Fruit fly (Drosophila melanogaster): ENCODE results near the gene CG10163.

Gene CG10163

dm6 chr3L:6262644-6263404, 4.3 kb upstream of the CG10163 start, which contains the start of gene Ldh (continued):
- TF ChIP-seq CG4730 (GFP tag; IDR thresholded peaks at IDR 0.05): peak; percentile 82
- peak; percentile 95 for TF ChIP-seq CG13296 (GFP tag; optimal IDR thresholded peaks at IDR 0.05)
- TF ChIP-seq CG11696 (GFP tag; IDR thresholded peaks at IDR 0.05): peak; percentile 80
- TF ChIP-seq sens (GFP tag): peak; percentile 99
- TF ChIP-seq CG8089 (GFP tag; optimal IDR thresholded peaks at IDR 0.05): peak; percentile 57
- TF ChIP-seq sens-2 (GFP tag; IDR thresholded peaks at IDR 0.05): peak; percentile 78
- peak; percentile 72; the same call in 1 of the 3 replicates for TF ChIP-seq CG2199 (GFP tag; IDR thresholded peaks at IDR 0.05)
- TF ChIP-seq BEAF-32 (GFP tag; optimal IDR thresholded peaks at IDR 0.05): peak; percentile 7
- TF ChIP-seq CG14965 (GFP tag; optimal IDR thresholded peaks at IDR 0.05; ENCODE audit: borderline replicate concordance): no peak
- TF ChIP-seq CG9932 (GFP tag; IDR thresholded peaks at IDR 0.05): peak; percentile 90
- TF ChIP-seq CG17802 (tag; optimal IDR thresholded peaks at IDR 0.05): peak; percentile 72
- no peak for TF ChIP-seq en (GFP tag; optimal IDR thresholded peaks at IDR 0.05)
- TF ChIP-seq cwo (GFP tag; optimal IDR thresholded peaks at IDR 0.05): peak; percentile 88
- TF ChIP-seq hth (optimal IDR thresholded peaks at IDR 0.05): no peak
- TF ChIP-seq CG14014 (GFP tag; IDR thresholded peaks at IDR 0.05): peak; percentile 83
- peak; percentile 78 for TF ChIP-seq CG7987 (GFP tag; optimal IDR thresholded peaks at IDR 0.05)
- peak; percentile 55; the same call in 1 of the 3 replicates for TF ChIP-seq CG6175 (GFP tag; IDR thresholded peaks at IDR 0.05)
- peak; percentile 89 for TF ChIP-seq CG12071 (GFP tag; optimal IDR thresholded peaks at IDR 0.05)
- TF ChIP-seq Ssrp (tag; optimal IDR thresholded peaks at IDR 0.05): peak; percentile 97
- peak; percentile 99 for TF ChIP-seq CG8924 (tag; optimal IDR thresholded peaks at IDR 0.05)
- 0 out of 2 replicates have a peak, but pooled peaks have one; percentile 10 for TF ChIP-seq CG16779 (GFP tag; IDR thresholded peaks at IDR 0.05)
- peak; percentile 74 for TF ChIP-seq CG1024 (GFP tag; IDR thresholded peaks at IDR 0.05)
- TF ChIP-seq Side (GFP tag; optimal IDR thresholded peaks at IDR 0.05): peak; percentile 48
- no peak for TF ChIP-seq amos (GFP tag; IDR thresholded peaks at IDR 0.05; ENCODE audit: partially characterized antibody)
- TF ChIP-seq CG10462 (GFP tag; optimal IDR thresholded peaks at IDR 0.05): peak; percentile 91
- peak; percentile 94 for TF ChIP-seq odd (GFP tag; optimal IDR thresholded peaks at IDR 0.05)
- no peak for TF ChIP-seq CG7963 (GFP tag; IDR thresholded peaks at IDR 0.05; ENCODE audit: partially characterized antibody)
- TF ChIP-seq CG18599 (GFP tag; optimal IDR thresholded peaks at IDR 0.05): peak; percentile 98
- peak; percentile 75 for TF ChIP-seq stwl (tag; optimal IDR thresholded peaks at IDR 0.05)
- no peak for TF ChIP-seq bbx (GFP tag; IDR thresholded peaks at IDR 0.05; ENCODE audit: partially characterized antibody)
- TF ChIP-seq Dek (tag; optimal IDR thresholded peaks at IDR 0.05): peak; percentile 95
- no peak for TF ChIP-seq lov (optimal IDR thresholded peaks at IDR 0.05)
- peak; percentile 84 for TF ChIP-seq lov (GFP tag; IDR thresholded peaks at IDR 0.05)
- no peak for TF ChIP-seq chinmo (GFP tag; IDR thresholded peaks at IDR 0.05; ENCODE audit: partially characterized antibody)
- peak; percentile 81 for TF ChIP-seq Nf-YA (GFP tag; IDR thresholded peaks at IDR 0.05)
- peak; percentile 98 for TF ChIP-seq CG7556 (GFP tag; optimal IDR thresholded peaks at IDR 0.05)
- peak; percentile 96 for TF ChIP-seq CG8388 (GFP tag; optimal IDR thresholded peaks at IDR 0.05)
- peak; percentile 98 for TF ChIP-seq CG17829 (tag; optimal IDR thresholded peaks at IDR 0.05)
- TF ChIP-seq PHDP (tag; optimal IDR thresholded peaks at IDR 0.05): peak; percentile 98
- peak; percentile 96 for TF ChIP-seq oc (tag; optimal IDR thresholded peaks at IDR 0.05)
- peak; percentile 90 for TF ChIP-seq klu (GFP tag; IDR thresholded peaks at IDR 0.05)
- TF ChIP-seq mam (GFP tag; optimal IDR thresholded peaks at IDR 0.05): peak; percentile 76
- TF ChIP-seq crp (GFP tag; optimal IDR thresholded peaks at IDR 0.05): peak; percentile 15 to 85
- TF ChIP-seq CG6813 (GFP tag; optimal IDR thresholded peaks at IDR 0.05): peak; percentile 95
- TF ChIP-seq Elba2 (GFP tag; optimal IDR thresholded peaks at IDR 0.05): peak; percentile 80
- peak; percentile 94 for TF ChIP-seq CG18476 (GFP tag; optimal IDR thresholded peaks at IDR 0.05)
- TF ChIP-seq ewg (GFP tag; optimal IDR thresholded peaks at IDR 0.05): peak; percentile 90
- TF ChIP-seq gcm (GFP tag; optimal IDR thresholded peaks at IDR 0.05): peak; percentile 97
